Worm (Caenorhabditis elegans) whole organism, late embryonic: ENCODE measurements around the gene K09E2.1.

Source experiments
- F13H6.1 ChIP-seq: sonication (generic microtip); optimal IDR thresholded peaks from 2 replicates; lab custom pipeline; 2016; ENCODE audit warnings: missing genetic modification characterization, missing compliant biosample characterization
- che-1 ChIP-seq: sonication (generic microtip); optimal IDR thresholded peaks from 2 replicates; lab custom pipeline; 2016; ENCODE audit warnings: mild to moderate bottlenecking, missing genetic modification characterization, missing compliant biosample characterization

ce11 chrX:8703664-8704356 is 22.1 kb downstream of the K09E2.1 start, which contains the start of gene jbts-14:
- TF ChIP-seq che-1 (tag; lab: Kevin White, UChicago) (no peak), F13H6.1 (tag; lab: Kevin White, UChicago) (no peak)
